Fruit fly (Drosophila melanogaster): ENCODE data around the gene CG34132.
A peak's percentile ranks its signal among the peaks of the same experiment; 100 is the strongest.

DNA sequence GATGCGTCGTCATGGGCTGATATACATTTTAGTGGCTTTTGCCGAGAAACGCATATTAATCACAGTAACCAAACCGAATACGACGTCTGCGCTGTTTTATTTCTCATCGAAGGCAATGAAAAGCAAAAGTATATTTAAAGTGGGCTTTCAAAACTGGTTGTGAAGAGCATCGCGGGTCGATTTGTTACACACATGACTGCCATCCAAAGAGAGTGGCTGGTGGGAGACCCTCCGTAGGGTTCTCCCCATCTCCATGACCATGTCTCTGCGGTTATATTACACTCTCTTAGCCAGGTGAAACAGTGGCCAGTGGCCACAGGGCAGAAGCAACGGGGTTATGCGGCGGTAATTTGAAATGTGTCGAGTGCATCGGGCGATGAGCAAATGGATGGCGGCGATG, 4.8 kb upstream of the CG34132 start:
- TF ChIP-seq CG6854 (GFP tag; optimal IDR thresholded peaks at IDR 0.05) (no peak), Awh (GFP tag; IDR thresholded peaks at IDR 0.05) (no peak), Aef1 (GFP tag; IDR thresholded peaks at IDR 0.05) (no peak), Blimp-1 (GFP tag; optimal IDR thresholded peaks at IDR 0.05) (peak; percentile 98), jumu (GFP tag; optimal IDR thresholded peaks at IDR 0.05) (no peak), btn (GFP tag; optimal IDR thresholded peaks at IDR 0.05) (no peak), lov (optimal IDR thresholded peaks at IDR 0.05) (no peak), lov (GFP tag; IDR thresholded peaks at IDR 0.05) (no peak), lmd (GFP tag; IDR thresholded peaks at IDR 0.05) (no peak)

Measured in whole organism, embryonic.